Worm (Caenorhabditis elegans) whole organism, mixed stage, embryonic: ENCODE measurements around the gene F26F4.6.

Experiments used
- ceh-83 ChIP-seq: fragments of 200-800 bp; sonication (Bioruptor generic); optimal IDR thresholded peaks from 2 replicates; lab custom pipeline; 2018; ENCODE audit warnings: mild to moderate bottlenecking, missing genetic modification characterization, missing compliant biosample characterization
- elt-3 ChIP-seq: fragments of 150-350 bp; optimal IDR thresholded peaks from 2 replicates; lab custom pipeline; 2014; ENCODE audit warnings: missing biosample characterization, missing genetic modification characterization
- nhr-76 ChIP-seq: sonication (generic microtip); optimal IDR thresholded peaks from 2 replicates; lab custom pipeline; 2017; ENCODE audit warnings: missing biosample characterization, missing genetic modification characterization

DNA sequence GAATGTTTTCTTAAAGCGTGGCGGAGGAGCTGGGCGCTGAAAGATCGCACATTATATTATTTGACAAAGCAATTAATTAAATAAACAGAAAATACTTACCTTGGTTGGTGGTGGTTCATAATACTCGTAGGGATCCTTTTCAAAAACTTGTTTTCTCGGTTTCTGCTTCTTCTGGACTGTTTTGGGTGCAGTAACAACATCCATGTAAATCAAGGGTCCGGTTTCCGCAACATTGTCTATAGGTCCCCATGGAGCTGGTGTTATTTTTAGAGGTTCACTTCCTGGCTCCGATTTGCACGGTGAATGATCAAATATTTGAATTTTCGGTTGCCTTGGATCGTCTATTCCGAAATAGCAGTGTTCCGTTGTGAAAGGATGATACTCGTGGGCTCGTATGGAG, 30.7 kb upstream of the F26F4.6 start:
- no peak for TF ChIP-seq nhr-76 (tag; lab: Kevin White, UChicago)
- TF ChIP-seq elt-3, result no peak
- TF ChIP-seq ceh-83, result no peak
